Fruit fly (Drosophila melanogaster): ENCODE data around the gene CG14196.

The CG14196 gene

DNA sequence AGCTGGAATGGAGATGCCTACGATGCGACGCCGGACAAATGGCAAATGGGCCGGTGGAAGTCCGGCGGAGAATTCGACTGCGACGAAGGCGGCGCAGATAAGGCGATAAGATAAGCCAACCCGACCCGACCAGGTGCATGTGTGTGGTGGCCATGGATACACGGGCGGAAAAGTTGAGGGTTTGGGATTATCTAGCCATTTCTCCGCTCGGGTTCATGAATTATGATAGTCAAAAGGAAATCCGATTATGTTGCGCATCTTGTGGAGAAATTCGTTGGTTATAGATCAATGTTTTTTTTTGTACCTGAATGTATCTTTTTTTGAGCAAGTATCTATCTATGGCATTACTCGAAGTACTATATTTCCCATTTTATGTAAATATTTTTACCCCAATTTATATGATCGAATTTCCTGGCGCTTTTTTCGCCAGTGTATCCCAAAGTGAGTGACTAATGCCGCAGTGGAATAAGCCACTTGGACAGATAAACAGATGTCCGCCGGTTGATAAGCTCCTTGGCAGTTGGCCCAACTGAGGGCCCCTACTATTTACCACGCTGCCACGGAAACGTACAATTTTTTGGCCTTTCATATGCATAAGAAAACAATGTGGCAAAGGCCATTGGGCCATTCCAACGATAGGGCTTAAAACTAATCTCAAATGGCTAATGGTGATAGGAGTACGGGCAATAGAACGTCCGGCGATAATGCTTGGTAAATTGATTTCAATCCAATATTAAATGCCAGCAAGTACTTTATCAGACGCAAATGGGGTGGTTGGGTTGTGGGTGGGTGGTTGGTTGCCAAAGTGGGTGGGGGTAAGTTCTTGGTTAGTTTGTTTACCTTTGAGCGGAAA is 5.8 kb upstream of the CG14196 start, which contains the start of gene CG7992:
Gene CG7992 (minus strand): TSS at position 51 of the 853 bp plus-strand sequence.
- TF ChIP-seq h (optimal IDR thresholded peaks at IDR 0.05) (no peak), psq (optimal IDR thresholded peaks at IDR 0.05) (no peak), Myc (optimal IDR thresholded peaks at IDR 0.05) (no peak), Sin3A (optimal IDR thresholded peaks at IDR 0.05) (no peak), ttk (optimal IDR thresholded peaks at IDR 0.05) (no peak), insv (optimal IDR thresholded peaks at IDR 0.05) (no peak)

DNA sequence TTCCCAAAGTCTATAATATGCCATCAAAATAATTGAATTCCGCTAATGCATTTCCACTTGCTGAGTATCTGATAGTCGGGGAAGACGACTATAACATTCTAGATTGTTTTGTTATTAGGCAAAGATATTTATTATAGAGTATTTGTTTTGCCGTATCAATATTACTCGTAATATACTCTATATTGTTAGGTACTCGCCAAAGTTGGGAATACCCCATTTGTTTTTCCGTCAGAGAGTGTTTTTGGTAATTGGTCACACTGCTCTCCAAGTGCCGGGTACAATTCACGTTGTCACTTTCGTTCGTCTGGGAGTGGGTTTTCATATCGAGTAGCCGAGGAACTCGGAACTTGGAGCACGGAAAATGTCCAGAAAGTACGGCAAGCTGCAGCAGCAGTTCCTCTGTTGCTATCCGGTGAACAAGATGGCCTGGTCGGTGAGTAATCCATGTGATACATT is 1.8 kb upstream of the CG14196 start, which contains the start of gene CG7889:
Gene CG7889 (plus strand): TSS at position 253 of the 456 bp plus-strand sequence.
- TF ChIP-seq insv (optimal IDR thresholded peaks at IDR 0.05) = no peak
- TF ChIP-seq ttk (optimal IDR thresholded peaks at IDR 0.05) = no peak
- TF ChIP-seq psq (optimal IDR thresholded peaks at IDR 0.05) = no peak
- no peak for TF ChIP-seq Myc (optimal IDR thresholded peaks at IDR 0.05)
- no peak for TF ChIP-seq Sin3A (optimal IDR thresholded peaks at IDR 0.05)
- no peak for TF ChIP-seq h (optimal IDR thresholded peaks at IDR 0.05)

DNA sequence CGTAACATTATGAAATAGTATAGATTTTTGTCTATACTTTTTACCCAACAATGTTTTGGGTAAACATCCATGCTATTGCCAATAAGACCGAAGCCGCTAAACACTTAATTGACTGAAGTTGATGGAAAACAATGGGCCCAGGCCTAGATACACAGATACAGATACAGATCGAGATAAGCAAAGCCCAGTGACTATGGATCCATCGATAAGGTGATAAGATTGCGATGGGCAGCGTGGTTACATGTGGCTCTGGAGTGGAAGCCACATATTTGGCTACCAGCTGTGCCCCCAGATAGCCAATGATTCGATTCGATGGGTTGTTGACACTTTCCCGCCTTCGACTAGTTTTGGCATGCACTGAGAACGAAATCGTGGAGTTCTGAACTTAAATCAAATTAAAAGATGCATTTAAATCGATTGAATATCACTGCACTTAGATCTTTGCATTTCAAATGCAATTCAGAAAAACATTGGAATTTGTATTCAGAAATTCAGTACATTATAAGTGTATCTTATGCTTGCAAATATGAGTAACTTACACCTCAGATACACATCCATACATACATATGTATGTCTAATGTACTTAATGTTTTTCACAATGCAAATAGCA is 1.3 kb downstream of the CG14196 start:
- TF ChIP-seq psq (optimal IDR thresholded peaks at IDR 0.05) (no peak), Sin3A (optimal IDR thresholded peaks at IDR 0.05) (no peak), ttk (optimal IDR thresholded peaks at IDR 0.05) (no peak), h (optimal IDR thresholded peaks at IDR 0.05) (no peak), insv (optimal IDR thresholded peaks at IDR 0.05) (no peak), Myc (optimal IDR thresholded peaks at IDR 0.05) (no peak)

DNA sequence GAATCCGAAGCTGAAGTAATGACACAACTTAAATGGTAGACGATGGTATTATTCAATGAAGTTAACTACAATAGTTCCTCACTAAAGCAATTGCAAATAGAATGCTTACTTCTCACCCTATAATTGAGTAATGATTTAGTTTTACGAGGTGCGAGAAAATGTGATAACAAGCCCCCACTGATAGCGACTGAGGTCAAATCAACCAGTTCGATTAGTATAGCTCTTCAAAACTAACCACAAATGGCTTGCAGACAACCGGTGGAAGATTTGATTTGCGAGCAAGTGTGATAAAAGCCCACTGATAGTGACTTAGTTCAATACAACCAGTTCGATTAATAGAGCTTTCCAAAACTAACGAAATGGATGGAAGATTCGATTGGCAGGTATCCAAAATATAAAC is 2.3 kb downstream of the CG14196 start:
- TF ChIP-seq Sin3A (optimal IDR thresholded peaks at IDR 0.05) = no peak
- no peak for TF ChIP-seq psq (optimal IDR thresholded peaks at IDR 0.05)
- no peak for TF ChIP-seq h (optimal IDR thresholded peaks at IDR 0.05)
- TF ChIP-seq ttk (optimal IDR thresholded peaks at IDR 0.05) = no peak
- TF ChIP-seq Myc (optimal IDR thresholded peaks at IDR 0.05) = no peak

DNA sequence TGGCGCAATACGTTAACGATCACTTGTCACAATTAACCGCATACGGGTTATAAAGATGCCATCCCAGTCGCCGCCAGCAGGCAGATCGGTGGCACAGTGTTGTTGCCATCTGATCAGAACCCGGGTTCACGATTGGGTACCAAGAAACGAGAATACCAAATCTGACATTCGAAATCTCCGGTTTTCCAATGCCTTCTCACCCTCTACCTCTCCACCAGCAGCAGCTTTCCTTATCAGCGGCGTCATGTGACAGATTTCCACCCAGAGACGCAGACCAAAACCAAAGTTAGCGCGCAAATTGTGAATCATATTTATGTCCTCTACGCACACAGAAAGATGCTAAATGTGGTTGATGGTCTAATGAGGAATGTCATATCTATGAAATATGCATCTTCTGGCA is 3.0 kb downstream of the CG14196 start:
- TF ChIP-seq psq (optimal IDR thresholded peaks at IDR 0.05) = no peak
- no peak for TF ChIP-seq Myc (optimal IDR thresholded peaks at IDR 0.05)
- TF ChIP-seq insv (optimal IDR thresholded peaks at IDR 0.05) = no peak
- TF ChIP-seq ttk (optimal IDR thresholded peaks at IDR 0.05) = no peak
- no peak for TF ChIP-seq h (optimal IDR thresholded peaks at IDR 0.05)
- TF ChIP-seq Sin3A (optimal IDR thresholded peaks at IDR 0.05) = no peak

- TF ChIP-seq Myc (optimal IDR thresholded peaks at IDR 0.05) (no peak), psq (optimal IDR thresholded peaks at IDR 0.05) (no peak), ttk (optimal IDR thresholded peaks at IDR 0.05) (no peak), insv (optimal IDR thresholded peaks at IDR 0.05) (no peak), Sin3A (optimal IDR thresholded peaks at IDR 0.05) (no peak), h (optimal IDR thresholded peaks at IDR 0.05) (no peak)
Measured at dm6 chrX:19229855-19230433, 11.7 kb downstream of the CG14196 start.

dm6 chrX:19225304-19225640 is 16.4 kb downstream of the CG14196 start:
- no peak for TF ChIP-seq psq (optimal IDR thresholded peaks at IDR 0.05)
- TF ChIP-seq Sin3A (optimal IDR thresholded peaks at IDR 0.05) = no peak
- TF ChIP-seq ttk (optimal IDR thresholded peaks at IDR 0.05) = no peak
- TF ChIP-seq h (optimal IDR thresholded peaks at IDR 0.05) = no peak
- TF ChIP-seq Myc (optimal IDR thresholded peaks at IDR 0.05) = no peak
- no peak for TF ChIP-seq insv (optimal IDR thresholded peaks at IDR 0.05)

- TF ChIP-seq Myc (optimal IDR thresholded peaks at IDR 0.05) (no peak), ttk (optimal IDR thresholded peaks at IDR 0.05) (no peak), Sin3A (optimal IDR thresholded peaks at IDR 0.05) (no peak), psq (optimal IDR thresholded peaks at IDR 0.05) (no peak), insv (optimal IDR thresholded peaks at IDR 0.05) (no peak), h (optimal IDR thresholded peaks at IDR 0.05) (no peak)
Measured at dm6 chrX:19224580-19225303, 16.9 kb downstream of the CG14196 start.

DNA sequence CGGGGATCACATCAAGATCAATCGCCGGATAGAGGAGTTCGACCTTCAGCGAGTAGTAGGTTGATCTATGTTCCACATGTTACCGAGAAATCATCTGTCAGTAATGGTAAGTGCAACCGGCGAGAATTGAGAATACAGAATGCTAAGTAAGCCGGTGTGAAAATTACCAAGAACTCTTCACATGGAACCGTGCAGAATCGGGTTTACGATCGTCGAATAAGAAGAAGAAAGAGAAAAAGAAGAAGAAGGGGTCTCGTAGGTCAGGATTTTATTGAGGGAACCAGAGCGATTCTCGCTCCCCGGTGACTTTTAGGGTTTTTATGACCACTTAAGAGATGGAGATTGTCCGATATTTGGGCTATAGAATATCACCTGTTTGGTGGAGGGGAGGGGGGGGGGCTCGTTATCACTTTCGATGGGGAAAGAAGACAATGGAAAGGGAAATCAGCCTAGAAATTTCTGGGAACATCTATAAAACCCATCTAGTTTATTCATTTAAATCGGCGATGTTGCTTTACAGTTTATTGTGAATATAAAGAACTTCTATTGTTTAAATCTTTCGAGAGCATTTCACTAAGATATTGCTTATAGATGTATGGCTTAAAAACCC is 20.6 kb downstream of the CG14196 start:
- TF ChIP-seq insv (optimal IDR thresholded peaks at IDR 0.05) (no peak), h (optimal IDR thresholded peaks at IDR 0.05) (no peak), Myc (optimal IDR thresholded peaks at IDR 0.05) (no peak), psq (optimal IDR thresholded peaks at IDR 0.05) (no peak), ttk (optimal IDR thresholded peaks at IDR 0.05) (no peak), Sin3A (optimal IDR thresholded peaks at IDR 0.05) (no peak)

DNA sequence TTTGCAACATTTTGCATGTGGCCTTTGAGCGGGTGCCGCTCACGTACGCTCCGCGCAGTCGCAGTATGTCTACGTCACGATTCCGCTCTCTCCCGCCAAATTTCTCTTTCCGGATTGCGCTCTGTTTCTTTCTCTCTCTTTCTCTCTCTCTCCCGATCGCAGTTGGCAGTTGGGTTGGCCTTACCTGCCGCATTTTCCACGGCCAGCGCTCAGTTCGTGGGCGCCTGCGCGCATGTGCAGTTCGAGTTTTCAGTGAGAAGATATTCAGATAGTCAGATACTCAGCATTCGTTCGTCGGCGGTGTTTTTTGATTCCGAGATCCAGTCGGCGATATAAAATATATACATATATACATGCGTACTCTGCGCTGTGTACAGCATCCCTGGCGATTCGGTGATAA is 21.2 kb downstream of the CG14196 start, which contains the start of gene CG7884:
Gene CG7884 (plus strand): TSS at position 208 of the 400 bp plus-strand sequence.
- TF ChIP-seq psq (optimal IDR thresholded peaks at IDR 0.05) (no peak), ttk (optimal IDR thresholded peaks at IDR 0.05) (no peak), insv (optimal IDR thresholded peaks at IDR 0.05) (no peak), h (optimal IDR thresholded peaks at IDR 0.05) (no peak), Myc (optimal IDR thresholded peaks at IDR 0.05) (no peak), Sin3A (optimal IDR thresholded peaks at IDR 0.05) (no peak)

DNA sequence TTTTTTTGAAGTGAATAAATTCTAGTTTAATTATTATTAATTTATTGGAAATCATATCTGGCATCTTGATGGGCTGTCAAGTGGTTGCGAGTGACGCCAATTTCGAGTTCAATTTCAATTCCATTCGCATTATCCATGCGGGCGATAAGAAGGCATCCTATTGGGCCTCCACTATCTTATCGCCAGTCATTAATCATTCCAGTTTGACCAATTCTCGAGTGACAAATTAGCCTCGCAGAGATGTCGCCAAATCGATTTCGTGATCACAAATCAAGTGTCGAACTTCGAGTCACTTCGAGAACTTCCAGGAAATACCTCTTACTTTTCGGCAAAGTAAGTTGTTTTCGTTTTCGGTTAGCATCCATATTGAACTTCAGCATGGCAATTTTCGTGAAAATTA is 25.0 kb downstream of the CG14196 start:
- TF ChIP-seq Sin3A (optimal IDR thresholded peaks at IDR 0.05) (no peak), insv (optimal IDR thresholded peaks at IDR 0.05) (no peak), ttk (optimal IDR thresholded peaks at IDR 0.05) (no peak), Myc (optimal IDR thresholded peaks at IDR 0.05) (no peak), h (optimal IDR thresholded peaks at IDR 0.05) (no peak), psq (optimal IDR thresholded peaks at IDR 0.05) (no peak)
